Fruit fly (Drosophila melanogaster) whole organism, embryonic: Measurements from ENCODE around the gene CycG.

Source experiments
- CG11247 ChIP-seq: fragments of 200-800 bp; sonication (Bioruptor generic); IDR thresholded peaks from 2 replicates; pipeline ENCODE4 v1.3.6; 2022; ENCODE audit warnings: missing biosample characterization, missing genetic modification characterization
- CG11695 ChIP-seq: fragments of 200-800 bp; sonication (Bioruptor generic); IDR thresholded peaks from 3 replicates; pipeline ENCODE4 v1.3.6; 2022; ENCODE audit warnings: missing biosample characterization, missing genetic modification characterization
- CG12744 ChIP-seq: fragments of 200-800 bp; sonication (Bioruptor generic); optimal IDR thresholded peaks from 2 replicates; lab custom pipeline; 2016; ENCODE audit warnings: missing biosample characterization, missing genetic modification characterization
- CG13296 ChIP-seq: fragments of 200-800 bp; sonication (Bioruptor generic); optimal IDR thresholded peaks from 3 replicates; lab custom pipeline; 2018; ENCODE audit warnings: missing biosample characterization, mild to moderate bottlenecking, missing genetic modification characterization
- CG15696 ChIP-seq: fragments of 200-800 bp; sonication (Bioruptor generic); optimal IDR thresholded peaks from 2 replicates; lab custom pipeline; 2019; ENCODE audit warnings: missing biosample characterization, mild to moderate bottlenecking, missing genetic modification characterization, moderate library complexity
- CG18262 ChIP-seq: fragments of 200-800 bp; optimal IDR thresholded peaks from 3 replicates; lab custom pipeline; 2019; ENCODE audit warnings: missing biosample characterization, mild to moderate bottlenecking, missing genetic modification characterization, moderate library complexity
- CG2875 ChIP-seq: fragments of 200-800 bp; sonication (Bioruptor generic); optimal IDR thresholded peaks from 2 replicates; lab custom pipeline; 2017; ENCODE audit warnings: missing biosample characterization, mild to moderate bottlenecking, missing genetic modification characterization, missing genetic modification reagents
- CG33557 ChIP-seq: fragments of 200-800 bp; sonication (Bioruptor generic); optimal IDR thresholded peaks from 2 replicates; lab custom pipeline; 2019; ENCODE audit warnings: missing biosample characterization, mild to moderate bottlenecking, missing genetic modification characterization, moderate library complexity
- CG3847 ChIP-seq: fragments of 200-800 bp; sonication (Bioruptor generic); IDR thresholded peaks from 2 replicates; pipeline ENCODE4 v1.3.6; 2022; ENCODE audit warnings: missing biosample characterization, missing genetic modification characterization
- CG6254 ChIP-seq: fragments of 200-800 bp; sonication (Bioruptor generic); optimal IDR thresholded peaks from 3 replicates; lab custom pipeline; 2017; ENCODE audit warnings: mild to moderate bottlenecking, missing biosample characterization, missing genetic modification reagents, missing genetic modification characterization
- CG8290 ChIP-seq, 3 experiments: fragments of 200-800 bp; sonication (Bioruptor generic); optimal IDR thresholded peaks; 2 replicates each; lab custom pipeline; 2016 to 2019; ENCODE audit warnings: missing biosample characterization in 3 of 3, missing genetic modification characterization in 3 of 3, mild to moderate bottlenecking in 2 of 3, moderate library complexity in 1 of 3
- Deaf1 ChIP-seq: fragments of 200-800 bp; optimal IDR thresholded peaks from 3 replicates; lab custom pipeline; 2019; ENCODE audit warnings: missing biosample characterization, mild to moderate bottlenecking, missing genetic modification characterization, moderate library complexity
- Max ChIP-seq: fragments of 200-800 bp; sonication (Bioruptor generic); optimal IDR thresholded peaks from 2 replicates; lab custom pipeline; 2016; ENCODE audit warnings: missing biosample characterization, mild to moderate bottlenecking, missing genetic modification characterization
- Med ChIP-seq: fragments of 200-800 bp; sonication (Bioruptor generic); peaks from one replicate; lab custom pipeline; 2016; ENCODE audit warnings: missing biosample characterization, missing genetic modification characterization, mild to moderate bottlenecking, inconsistent platforms, moderate library complexity
- Optix ChIP-seq: fragments of 200-800 bp; sonication (Bioruptor generic); IDR thresholded peaks from 3 replicates; pipeline ENCODE4 v1.3.6; 2022; ENCODE audit warnings: missing biosample characterization, missing genetic modification characterization
- Ravus ChIP-seq: fragments of 200-800 bp; sonication (Bioruptor generic); IDR thresholded peaks from 2 replicates; pipeline ENCODE4 v1.3.6; 2022; ENCODE audit warnings: missing biosample characterization, missing genetic modification characterization
- Trl ChIP-seq, 3 experiments: fragments of >200 bp in 2 of 3; fragments of 200-800 bp in 1 of 3; sonication (Bioruptor generic) in 1 of 3; optimal IDR thresholded peaks; 2 replicates in 1 of 3; 3 replicates in 2 of 3; lab custom pipeline; 2016 to 2017; ENCODE audit warnings: missing biosample characterization in 1 of 3, missing genetic modification characterization in 1 of 3
- abd-A ChIP-seq: fragments of 200-800 bp; sonication (Bioruptor generic); optimal IDR thresholded peaks from 3 replicates; lab custom pipeline; 2019; ENCODE audit warnings: missing biosample characterization, mild to moderate bottlenecking, missing genetic modification characterization, moderate library complexity
- bbx ChIP-seq: fragments of 200-800 bp; sonication (Bioruptor generic); IDR thresholded peaks from 2 replicates; pipeline ENCODE4 v1.3.6; 2022; ENCODE audit warnings: missing biosample characterization, missing genetic modification characterization; ENCODE audit not compliant: partially characterized antibody
- cg ChIP-seq: fragments of 200-800 bp; sonication (Bioruptor generic); optimal IDR thresholded peaks from 3 replicates; lab custom pipeline; 2019; ENCODE audit warnings: missing biosample characterization, mild to moderate bottlenecking, missing genetic modification characterization, moderate library complexity
- da ChIP-seq: fragments of 200-800 bp; sonication (Bioruptor generic); optimal IDR thresholded peaks from 2 replicates; lab custom pipeline; 2016; ENCODE audit warnings: missing biosample characterization, missing genetic modification characterization
- dimm ChIP-seq: fragments of 200-800 bp; sonication (Bioruptor generic); IDR thresholded peaks from 2 replicates; pipeline ENCODE4 v1.3.6; 2022; ENCODE audit warnings: missing biosample characterization, missing genetic modification characterization
- ewg ChIP-seq: fragments of 200-800 bp; sonication (Bioruptor generic); optimal IDR thresholded peaks from 3 replicates; lab custom pipeline; 2017; ENCODE audit warnings: mild to moderate bottlenecking, missing biosample characterization, missing genetic modification reagents, missing genetic modification characterization
- fru ChIP-seq: fragments of >200 bp; optimal IDR thresholded peaks from 2 replicates; lab custom pipeline; 2017
- ftz-f1 ChIP-seq: fragments of 200-800 bp; sonication (Bioruptor generic); optimal IDR thresholded peaks from 2 replicates; lab custom pipeline; 2016; ENCODE audit warnings: missing biosample characterization, missing genetic modification characterization
- ham ChIP-seq: fragments of 200-800 bp; sonication (Bioruptor generic); IDR thresholded peaks from 2 replicates; pipeline ENCODE4 v1.3.6; 2022; ENCODE audit warnings: missing biosample characterization, missing genetic modification characterization
- hb ChIP-seq: fragments of 200-800 bp; sonication (Bioruptor generic); IDR thresholded peaks from 3 replicates; pipeline ENCODE4 v1.3.6; 2022; ENCODE audit warnings: missing biosample characterization, missing genetic modification characterization; ENCODE audit not compliant: partially characterized antibody
- knrl ChIP-seq: fragments of 200-800 bp; sonication (Bioruptor generic); IDR thresholded peaks from 3 replicates; pipeline ENCODE4 v1.3.6; 2022; ENCODE audit warnings: missing biosample characterization, missing genetic modification characterization; ENCODE audit not compliant: partially characterized antibody
- lola ChIP-seq, 3 experiments: fragments of >200 bp in 2 of 3; fragments of 200-800 bp in 1 of 3; sonication (Bioruptor generic) in 1 of 3; optimal IDR thresholded peaks; 2 replicates each; lab custom pipeline; 2017 to 2019; ENCODE audit warnings: missing biosample characterization in 3 of 3, missing genetic modification characterization in 3 of 3, mild to moderate bottlenecking in 1 of 3, moderate library complexity in 1 of 3
- lov ChIP-seq, 2 experiments: fragments of 200-800 bp in 1 of 2; fragments of >200 bp in 1 of 2; sonication (Bioruptor generic) in 1 of 2; IDR thresholded peaks in 1 of 2; optimal IDR thresholded peaks in 1 of 2; 2 replicates in 1 of 2; 3 replicates in 1 of 2; pipeline versions ENCODE4 v1.3.6 to Lab custom; 2017 to 2022; ENCODE audit warnings: missing biosample characterization in 1 of 2, missing genetic modification characterization in 1 of 2
- nerfin-1 ChIP-seq: fragments of 200-800 bp; sonication (Bioruptor generic); optimal IDR thresholded peaks from 3 replicates; lab custom pipeline; 2019; ENCODE audit warnings: missing biosample characterization, mild to moderate bottlenecking, missing genetic modification characterization, moderate library complexity
- odd ChIP-seq: fragments of 200-800 bp; sonication (Bioruptor generic); optimal IDR thresholded peaks from 2 replicates; lab custom pipeline; 2017; ENCODE audit warnings: missing biosample characterization, mild to moderate bottlenecking, missing genetic modification characterization
- pho ChIP-seq: fragments of 200-800 bp; sonication (Bioruptor generic); optimal IDR thresholded peaks from 2 replicates; lab custom pipeline; 2016; ENCODE audit warnings: missing biosample characterization, missing genetic modification characterization
- pros ChIP-seq: fragments of 200-800 bp; sonication (Bioruptor generic); optimal IDR thresholded peaks from 3 replicates; lab custom pipeline; 2019; ENCODE audit warnings: missing biosample characterization, mild to moderate bottlenecking, missing genetic modification characterization, moderate library complexity
- sd ChIP-seq: fragments of 200-800 bp; sonication (Bioruptor generic); optimal IDR thresholded peaks from 3 replicates; lab custom pipeline; 2018; ENCODE audit warnings: missing biosample characterization, mild to moderate bottlenecking, missing genetic modification characterization, moderate library complexity
- slou ChIP-seq: fragments of 200-800 bp; sonication (Bioruptor generic); optimal IDR thresholded peaks from 3 replicates; lab custom pipeline; 2016; ENCODE audit warnings: missing biosample characterization, missing genetic modification characterization
- sna ChIP-seq: fragments of 200-800 bp; sonication (Bioruptor generic); IDR thresholded peaks from 2 replicates; pipeline ENCODE4 v1.3.6; 2022; ENCODE audit warnings: missing biosample characterization, missing genetic modification characterization; ENCODE audit not compliant: partially characterized antibody
- yki ChIP-seq: fragments of >200 bp; optimal IDR thresholded peaks from 3 replicates; lab custom pipeline; 2018
- z ChIP-seq: fragments of 200-800 bp; sonication (Bioruptor generic); IDR thresholded peaks from 3 replicates; pipeline ENCODE4 v1.3.6; 2022; ENCODE audit warnings: missing biosample characterization, missing genetic modification characterization

CycG gene

dm6 chr3R:31622648-31623047 lies 10.2 kb upstream of the CycG start (continued):
- TF ChIP-seq pros (GFP tag; lab: Kevin White, UChicago) (no peak), ftz-f1 (GFP tag; lab: Kevin White, UChicago) (no peak), Med (peak; percentile 44), ham (no peak), CG11247 (GFP tag; lab: Robert Waterston, UW) (no peak)

- TF ChIP-seq slou (no peak), nerfin-1 (peak; percentile 29), CG11695 (GFP tag; lab: Robert Waterston, UW) (no peak), z (GFP tag; lab: Robert Waterston, UW) (no peak), cg (peak; percentile 49), CG3847 (0 out of 2 replicates have a peak, but pooled peaks have one; percentile 11), CG33557 (GFP tag; lab: Kevin White, UChicago) (no peak), da (GFP tag; lab: Kevin White, UChicago) (no peak), Optix (no peak), odd (GFP tag; lab: Kevin White, UChicago) (no peak), abd-A (tag; lab: Kevin White, UChicago) (no peak), CG12744 (GFP tag; lab: Kevin White, UChicago) (no peak), CG13296 (GFP tag; lab: Kevin White, UChicago) (no peak), hb (GFP tag; lab: Robert Waterston, UW) (0 out of 3 replicates have a peak, but pooled peaks have one; percentile 13), sna (GFP tag; lab: Robert Waterston, UW) (no peak), lola (GFP tag; optimal IDR thresholded peaks at IDR 0.05; lab: Kevin White, UChicago) (no peak), dimm (GFP tag; lab: Robert Waterston, UW) (no peak), CG2875 (no peak), Ravus (GFP tag; lab: Robert Waterston, UW) (no peak), Trl (optimal IDR thresholded peaks at IDR 0.05; lab: Kevin White, UChicago) (peak; percentile 67 to 69), Trl (GFP tag; optimal IDR thresholded peaks at IDR 0.05; lab: Kevin White, UChicago) (no peak), Deaf1 (tag; lab: Kevin White, UChicago) (peak; percentile 14), CG8290 (GFP tag; optimal IDR thresholded peaks at IDR 0.05; lab: Kevin White, UChicago) (no peak), CG8290 (tag; optimal IDR thresholded peaks at IDR 0.05; lab: Kevin White, UChicago) (no peak), CG6254 (GFP tag; lab: Kevin White, UChicago) (no peak), knrl (GFP tag; lab: Robert Waterston, UW) (0 out of 3 replicates have a peak, but pooled peaks have one; percentile 13), CG15696 (no peak), ewg (GFP tag; lab: Kevin White, UChicago) (peak; percentile 97), bbx (no peak), pho (GFP tag; lab: Kevin White, UChicago) (no peak), yki (lab: Kevin White, UChicago) (peak; percentile 46), fru (lab: Kevin White, UChicago) (no peak), lov (optimal IDR thresholded peaks at IDR 0.05; lab: Kevin White, UChicago) (no peak), lov (GFP tag; IDR thresholded peaks at IDR 0.05; lab: Robert Waterston, UW) (no peak), sd (tag; lab: Kevin White, UChicago) (peak; percentile 53), Max (GFP tag; lab: Kevin White, UChicago) (no peak), CG18262 (tag; lab: Kevin White, UChicago) (no peak)
Observed at dm6 chr3R:31621814-31622213, 9.3 kb upstream of the CycG start, which contains the start of gene kek6. Gene kek6, plus strand, starts transcription at chr3R:31622136.
